Worm (Caenorhabditis elegans): ENCODE data around the gene F10E9.1.

The F10E9.1 gene

DNA sequence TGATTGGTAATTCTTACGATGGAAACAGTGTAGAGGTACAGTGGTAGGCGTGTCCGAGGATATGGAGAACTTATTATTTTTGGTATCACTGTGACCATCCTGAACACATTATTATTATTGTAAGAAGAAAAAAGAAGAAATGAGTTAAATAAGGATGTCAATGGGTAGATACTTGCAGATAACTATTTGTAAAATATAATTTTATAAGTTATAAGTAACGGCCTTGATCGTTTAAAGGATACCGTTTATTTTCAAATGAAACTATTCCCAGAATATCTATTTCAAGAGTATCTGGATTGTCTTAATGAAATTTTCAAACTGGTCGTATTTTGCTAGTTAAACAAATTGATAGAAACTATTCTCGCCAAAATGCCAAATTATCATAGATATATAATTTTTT lies 2.8 kb upstream of the F10E9.1 start, which contains the start of gene F10E9.10:
Gene F10E9.10 (minus strand): TSS at position 101 of the 400 bp plus-strand sequence.
- TF ChIP-seq eyg-1 (tag; optimal IDR thresholded peaks at IDR 0.05), result no peak
- TF ChIP-seq npax-4 (tag; optimal IDR thresholded peaks at IDR 0.05), result no peak
- TF ChIP-seq pqm-1 (tag; optimal IDR thresholded peaks at IDR 0.05), result no peak
- TF ChIP-seq dmd-4 (tag; optimal IDR thresholded peaks at IDR 0.05; ENCODE audit: borderline replicate concordance), result no peak
- TF ChIP-seq ahr-1 (tag; optimal IDR thresholded peaks at IDR 0.05), result no peak
- TF ChIP-seq pha-2 (tag; optimal IDR thresholded peaks at IDR 0.05), result no peak
- no peak for TF ChIP-seq tbx-2 (tag; optimal IDR thresholded peaks at IDR 0.05)
- TF ChIP-seq hlh-13 (GFP tag; optimal IDR thresholded peaks at IDR 0.05), result no peak
- no peak for TF ChIP-seq unc-55 (GFP tag; optimal IDR thresholded peaks at IDR 0.05)
- TF ChIP-seq ceh-31 (tag; optimal IDR thresholded peaks at IDR 0.05), result no peak
- TF ChIP-seq ttx-3 (tag; optimal IDR thresholded peaks at IDR 0.05), result no peak

DNA sequence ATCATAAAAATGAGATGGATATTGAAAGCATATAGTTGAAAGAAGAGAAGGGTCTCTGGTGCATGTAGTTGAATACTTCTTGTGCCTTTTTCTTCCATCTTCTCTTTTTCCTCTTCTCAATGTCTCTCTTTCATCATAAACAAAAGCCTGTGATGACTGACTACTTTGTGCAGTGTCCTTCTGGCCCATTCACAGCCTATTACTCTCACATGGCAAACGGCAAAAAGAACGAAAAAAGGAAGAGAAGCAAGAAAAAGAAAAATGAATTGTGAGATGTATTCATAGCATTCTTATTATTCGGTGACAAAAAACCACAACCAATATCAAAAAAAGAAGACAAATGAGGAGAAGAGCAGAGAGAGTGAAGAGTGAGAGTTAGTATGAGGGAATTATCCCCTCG lies 1.7 kb upstream of the F10E9.1 start:
- TF ChIP-seq ceh-34 (tag; optimal IDR thresholded peaks at IDR 0.05) (no peak), ceh-22 (tag; optimal IDR thresholded peaks at IDR 0.05) (no peak)

DNA sequence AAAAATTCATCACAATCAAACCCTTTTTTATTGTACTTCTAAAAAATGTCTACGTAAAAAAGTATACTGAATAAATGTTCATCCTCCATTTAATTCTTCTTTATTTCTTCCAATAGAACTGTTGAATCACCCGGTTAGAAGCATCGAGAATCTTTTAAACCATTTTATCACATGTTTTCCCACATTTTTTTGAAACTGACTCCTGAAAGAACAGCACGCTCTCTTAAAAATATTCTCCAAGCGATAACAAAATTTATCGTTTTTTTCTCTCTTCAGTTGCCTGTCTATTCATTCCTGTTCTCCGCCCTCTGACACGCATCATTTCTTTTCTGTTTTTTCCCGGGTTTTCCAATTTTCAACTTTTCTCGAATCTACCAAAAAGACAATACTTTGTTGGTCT lies 1.4 kb downstream of the F10E9.1 start, which contains the start of gene F10E9.12:
Gene F10E9.12 (plus strand): TSS at position 131 of the 400 bp plus-strand sequence.
- TF ChIP-seq ets-4 (tag; optimal IDR thresholded peaks at IDR 0.05) (no peak), Y22D7AL.16 (tag; optimal IDR thresholded peaks at IDR 0.05) (no peak), madf-2 (tag; optimal IDR thresholded peaks at IDR 0.05) (no peak), ama-1 (optimal IDR thresholded peaks at IDR 0.05) (no peak), hlh-30 (tag; optimal IDR thresholded peaks at IDR 0.05; ENCODE audit: insufficient read depth) (no peak), tbx-7 (tag; optimal IDR thresholded peaks at IDR 0.05) (no peak), dmd-4 (tag; optimal IDR thresholded peaks at IDR 0.05; ENCODE audit: borderline replicate concordance) (no peak), ceh-2 (tag; optimal IDR thresholded peaks at IDR 0.05) (no peak), ahr-1 (tag; optimal IDR thresholded peaks at IDR 0.05) (no peak)

DNA sequence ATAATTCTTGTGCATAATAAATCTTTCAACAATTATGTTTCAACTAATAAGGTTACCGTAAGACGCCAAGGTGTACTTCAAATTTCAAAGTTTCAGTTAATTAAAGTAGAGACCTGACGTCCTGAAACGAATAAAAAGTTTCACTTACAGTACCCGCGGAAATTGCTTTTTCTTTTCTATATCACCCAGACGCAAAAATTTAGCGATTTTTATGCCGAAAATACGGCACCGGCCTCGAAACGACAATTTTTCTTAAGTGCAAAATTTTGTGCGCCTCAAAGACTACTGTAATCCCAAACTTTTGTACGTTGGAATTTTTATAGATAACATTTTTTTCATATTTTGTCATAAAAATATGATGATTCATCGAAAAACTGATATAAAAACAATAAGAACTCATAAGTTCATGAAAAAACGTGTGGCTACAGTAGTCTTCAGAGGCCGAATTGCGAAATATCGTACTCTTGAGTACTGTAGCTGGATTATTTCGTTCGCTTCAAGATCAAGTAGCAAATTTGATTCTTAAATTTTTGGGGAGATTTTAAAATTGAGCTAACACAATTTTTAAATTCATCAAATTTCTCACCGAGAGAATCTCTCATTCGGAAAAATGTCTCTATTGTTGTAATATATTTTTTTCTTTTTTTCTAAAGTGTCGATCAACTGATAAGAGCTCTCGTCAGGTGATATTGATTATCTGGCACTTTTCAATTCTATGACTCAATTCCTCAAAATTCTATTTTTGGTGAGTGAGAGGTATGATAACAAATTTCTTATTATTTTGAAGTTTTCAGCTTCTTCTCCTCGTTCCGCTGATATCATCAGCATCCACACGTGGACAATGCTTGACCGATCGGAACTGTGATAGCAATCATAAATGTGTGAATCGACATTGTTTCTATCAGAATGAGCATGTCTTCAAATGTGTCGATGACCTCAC lies 2.9 kb downstream of the F10E9.1 start, which contains the start of gene ZC262.13:
Gene ZC262.13 (plus strand): TSS at position 641 of the 940 bp plus-strand sequence.
- TF ChIP-seq nfya-1 (tag; optimal IDR thresholded peaks at IDR 0.05) (no peak), unc-3 (GFP tag; conservative IDR thresholded peaks at IDR 0.05) (no peak), unc-3 (tag; optimal IDR thresholded peaks at IDR 0.05) (no peak), ceh-34 (tag; optimal IDR thresholded peaks at IDR 0.05) (no peak), ttx-3 (tag; optimal IDR thresholded peaks at IDR 0.05) (no peak), pqm-1 (tag; optimal IDR thresholded peaks at IDR 0.05) (no peak), pros-1 (tag; optimal IDR thresholded peaks at IDR 0.05) (no peak), ceh-18 (tag; optimal IDR thresholded peaks at IDR 0.05) (no peak), C08G9.2 (tag; optimal IDR thresholded peaks at IDR 0.05) (no peak), ceh-2 (tag; optimal IDR thresholded peaks at IDR 0.05) (no peak), rnt-1 (tag; optimal IDR thresholded peaks at IDR 0.05) (no peak), ceh-19 (GFP tag; optimal IDR thresholded peaks at IDR 0.05) (no peak), ama-1 (optimal IDR thresholded peaks at IDR 0.05) (no peak), ceh-30 (tag; optimal IDR thresholded peaks at IDR 0.05) (no peak), che-1 (tag; optimal IDR thresholded peaks at IDR 0.05) (no peak), madf-2 (tag; optimal IDR thresholded peaks at IDR 0.05) (no peak), ceh-31 (tag; optimal IDR thresholded peaks at IDR 0.05) (no peak), pag-3 (tag; optimal IDR thresholded peaks at IDR 0.05; ENCODE audit: borderline replicate concordance) (no peak), hlh-8 (tag; optimal IDR thresholded peaks at IDR 0.05) (no peak), pha-4 (tag; optimal IDR thresholded peaks at IDR 0.05) (no peak), ceh-45 (GFP tag; IDR thresholded peaks at IDR 0.05) (no peak)
